Worm (Caenorhabditis elegans): Measurements from ENCODE around the gene zipt-7.1.

- no peak for TF ChIP-seq elt-2 (tag; optimal IDR thresholded peaks at IDR 0.05)
- no peak for TF ChIP-seq irx-1 (tag; optimal IDR thresholded peaks at IDR 0.05)
- TF ChIP-seq mef-2 (tag; optimal IDR thresholded peaks at IDR 0.05): no peak
- TF ChIP-seq grh-1 (GFP tag; IDR thresholded peaks at IDR 0.05): no peak
Observed at ce11 chrIV:17291629-17292199, 3.8 kb upstream of the zipt-7.1 start, which contains the start of the genes T28F3.11 and slc-17.4.
